Fruit fly (Drosophila melanogaster) whole organism, wandering third instar larva: ENCODE measurements around the gene Cpsf73.
A peak's percentile ranks its signal among the peaks of the same experiment; 100 is the strongest.

ENCODE experiments used
- Abd-B ChIP-seq: fragments of >200 bp; optimal IDR thresholded peaks from 2 replicates; lab custom pipeline; 2017; ENCODE audit warnings: missing biosample characterization, missing genetic modification characterization
- CG32264 ChIP-seq: fragments of 200-800 bp; sonication (Bioruptor generic); optimal IDR thresholded peaks from 2 replicates; lab custom pipeline; 2016; ENCODE audit warnings: missing biosample characterization, missing genetic modification characterization
- CG9705 ChIP-seq: fragments of 200-800 bp; sonication (Bioruptor generic); optimal IDR thresholded peaks from 2 replicates; lab custom pipeline; 2018; ENCODE audit warnings: missing biosample characterization, mild to moderate bottlenecking, missing genetic modification characterization
- CrebA ChIP-seq: fragments of 200-800 bp; sonication (Bioruptor generic); optimal IDR thresholded peaks from 2 replicates; lab custom pipeline; 2016; ENCODE audit warnings: missing biosample characterization, mild to moderate bottlenecking, missing genetic modification characterization, borderline replicate concordance
- Dfd ChIP-seq: fragments of >200 bp; optimal IDR thresholded peaks from 2 replicates; lab custom pipeline; 2017; ENCODE audit warnings: missing biosample characterization, missing genetic modification characterization
- Dif ChIP-seq: fragments of 200-275, 200-300 bp; sonication (Bioruptor generic); optimal IDR thresholded peaks from 2 replicates; lab custom pipeline; 2018; ENCODE audit warnings: missing biosample characterization, missing genetic modification characterization; ENCODE audit not compliant: partially characterized antibody
- GATAd ChIP-seq: sonication (Bioruptor generic); optimal IDR thresholded peaks from 2 replicates; lab custom pipeline; 2016; ENCODE audit warnings: missing biosample characterization, missing genetic modification characterization
- HLH106 ChIP-seq: fragments of 200-800 bp; optimal IDR thresholded peaks from 3 replicates; lab custom pipeline; 2019; ENCODE audit warnings: missing biosample characterization, mild to moderate bottlenecking, missing genetic modification characterization, moderate library complexity
- Hnf4 ChIP-seq: fragments of 200-800 bp; sonication (Bioruptor generic); optimal IDR thresholded peaks from 2 replicates; lab custom pipeline; 2016; ENCODE audit warnings: missing biosample characterization, mild to moderate bottlenecking, missing genetic modification characterization
- Hr78 ChIP-seq: fragments of >200 bp; optimal IDR thresholded peaks from 2 replicates; lab custom pipeline; 2017; ENCODE audit warnings: missing biosample characterization, missing genetic modification characterization
- Jra ChIP-seq: sonication (Bioruptor generic); optimal IDR thresholded peaks from 2 replicates; lab custom pipeline; 2016; ENCODE audit warnings: missing biosample characterization, missing genetic modification characterization
- Mio ChIP-seq: sonication (Bioruptor generic); optimal IDR thresholded peaks from 2 replicates; lab custom pipeline; 2016; ENCODE audit warnings: missing biosample characterization, missing genetic modification characterization
- Myc ChIP-seq: fragments of >200 bp; optimal IDR thresholded peaks from 2 replicates; lab custom pipeline; 2017
- N ChIP-seq: fragments of >200 bp; optimal IDR thresholded peaks from 2 replicates; lab custom pipeline; 2018; ENCODE audit warnings: missing biosample characterization, missing external identifiers, missing genetic modification characterization
- OdsH ChIP-seq: fragments of 200-800 bp; sonication (Bioruptor generic); optimal IDR thresholded peaks from 2 replicates; lab custom pipeline; 2016; ENCODE audit warnings: missing biosample characterization, mild to moderate bottlenecking, missing genetic modification characterization
- Rel ChIP-seq, 2 experiments: fragments of 200-800 bp; sonication (Bioruptor generic) in 1 of 2; optimal IDR thresholded peaks; 2 replicates in 1 of 2; 3 replicates in 1 of 2; lab custom pipeline; 2016 to 2019; ENCODE audit warnings: mild to moderate bottlenecking in 2 of 2, missing biosample characterization in 2 of 2, missing genetic modification characterization in 2 of 2, moderate library complexity in 1 of 2
- Sp1 ChIP-seq: fragments of 200-800 bp; sonication (Bioruptor generic); optimal IDR thresholded peaks from 3 replicates; lab custom pipeline; 2019; ENCODE audit warnings: missing biosample characterization, mild to moderate bottlenecking, missing genetic modification characterization, moderate library complexity
- Vsx2 ChIP-seq: fragments of 200-300, 225-300 bp; sonication (Bioruptor generic); optimal IDR thresholded peaks from 2 replicates; lab custom pipeline; 2018; ENCODE audit warnings: missing biosample characterization, missing genetic modification characterization; ENCODE audit not compliant: partially characterized antibody
- br ChIP-seq: fragments of 200-800 bp; sonication (Bioruptor generic); optimal IDR thresholded peaks from 2 replicates; lab custom pipeline; 2016; ENCODE audit warnings: missing biosample characterization, missing genetic modification characterization
- dsf ChIP-seq: sonication (Bioruptor generic); optimal IDR thresholded peaks from 2 replicates; lab custom pipeline; 2016; ENCODE audit warnings: missing biosample characterization, missing genetic modification characterization, borderline replicate concordance
- foxo ChIP-seq, 2 experiments: fragments of 200-800 bp; sonication (Bioruptor generic); optimal IDR thresholded peaks; 2 replicates in 1 of 2; 3 replicates in 1 of 2; lab custom pipeline; 2016 to 2017; ENCODE audit warnings: missing biosample characterization in 2 of 2, missing genetic modification characterization in 2 of 2
- fru ChIP-seq: fragments of 200-800 bp; sonication (Bioruptor generic); optimal IDR thresholded peaks from 3 replicates; lab custom pipeline; 2016; ENCODE audit warnings: missing biosample characterization, mild to moderate bottlenecking, missing genetic modification characterization
- h ChIP-seq: fragments of 200-800 bp; sonication (Bioruptor generic); optimal IDR thresholded peaks from 3 replicates; lab custom pipeline; 2016; ENCODE audit warnings: missing biosample characterization, mild to moderate bottlenecking, missing genetic modification characterization
- jim ChIP-seq: fragments of 175-275, 200-325 bp; sonication (Bioruptor generic); optimal IDR thresholded peaks from 2 replicates; lab custom pipeline; 2016; ENCODE audit warnings: missing biosample characterization, mild to moderate bottlenecking, missing genetic modification characterization
- lola ChIP-seq: fragments of >200 bp; optimal IDR thresholded peaks from 2 replicates; lab custom pipeline; 2017; ENCODE audit warnings: missing biosample characterization, missing genetic modification characterization
- pan ChIP-seq: fragments of >200 bp; optimal IDR thresholded peaks from 2 replicates; lab custom pipeline; 2017
- psq ChIP-seq: fragments of 200-800 bp; sonication (Bioruptor generic); optimal IDR thresholded peaks from 3 replicates; lab custom pipeline; 2017; ENCODE audit warnings: missing biosample characterization, mild to moderate bottlenecking, missing genetic modification characterization, moderate library complexity
- rgr ChIP-seq: fragments of 200-800 bp; sonication (Bioruptor generic); optimal IDR thresholded peaks from 3 replicates; lab custom pipeline; 2016; ENCODE audit warnings: missing biosample characterization, mild to moderate bottlenecking, missing genetic modification characterization
- sage ChIP-seq: fragments of 200-800 bp; sonication (Bioruptor generic); optimal IDR thresholded peaks from 2 replicates; lab custom pipeline; 2016; ENCODE audit warnings: missing biosample characterization, mild to moderate bottlenecking, missing genetic modification characterization
- sv ChIP-seq: fragments of 200-800 bp; sonication (Bioruptor generic); optimal IDR thresholded peaks from 3 replicates; lab custom pipeline; 2016; ENCODE audit warnings: missing biosample characterization, missing genetic modification characterization
- tai ChIP-seq: sonication (Bioruptor generic); optimal IDR thresholded peaks from 2 replicates; lab custom pipeline; 2016; ENCODE audit warnings: missing biosample characterization, missing genetic modification characterization
- usp ChIP-seq: fragments of >200 bp; optimal IDR thresholded peaks from 2 replicates; lab custom pipeline; 2017; ENCODE audit warnings: missing biosample characterization, missing genetic modification characterization
- woc ChIP-seq: sonication (Bioruptor generic); optimal IDR thresholded peaks from 2 replicates; lab custom pipeline; 2016; ENCODE audit warnings: missing biosample characterization, mild to moderate bottlenecking, missing genetic modification characterization

Cpsf73 gene

DNA sequence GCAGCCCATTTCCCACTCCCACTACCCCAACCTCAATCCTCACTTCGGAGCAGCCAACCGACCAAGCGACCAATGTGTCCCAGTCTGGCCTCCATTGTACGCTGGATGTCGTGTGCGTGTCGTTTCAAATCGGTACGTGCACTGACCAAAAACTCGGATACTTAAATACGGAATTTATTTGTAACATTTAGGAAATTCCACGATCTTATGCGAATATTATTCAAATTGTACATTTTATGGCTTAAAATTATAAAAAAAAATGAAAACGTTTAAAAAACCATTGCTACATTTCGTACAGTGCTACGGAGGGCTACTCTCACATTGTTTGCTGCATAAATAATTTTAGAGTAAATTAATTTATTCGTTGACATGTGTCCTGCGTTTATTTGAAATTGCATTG lies 38.8 kb downstream of the Cpsf73 start:
- TF ChIP-seq h (GFP tag; lab: Kevin White, UChicago) (peak; percentile 17), sv (GFP tag; lab: Kevin White, UChicago) (no peak), Hr78 (GFP tag; lab: Kevin White, UChicago) (no peak), pan (no peak), lola (GFP tag; lab: Kevin White, UChicago) (no peak)

DNA sequence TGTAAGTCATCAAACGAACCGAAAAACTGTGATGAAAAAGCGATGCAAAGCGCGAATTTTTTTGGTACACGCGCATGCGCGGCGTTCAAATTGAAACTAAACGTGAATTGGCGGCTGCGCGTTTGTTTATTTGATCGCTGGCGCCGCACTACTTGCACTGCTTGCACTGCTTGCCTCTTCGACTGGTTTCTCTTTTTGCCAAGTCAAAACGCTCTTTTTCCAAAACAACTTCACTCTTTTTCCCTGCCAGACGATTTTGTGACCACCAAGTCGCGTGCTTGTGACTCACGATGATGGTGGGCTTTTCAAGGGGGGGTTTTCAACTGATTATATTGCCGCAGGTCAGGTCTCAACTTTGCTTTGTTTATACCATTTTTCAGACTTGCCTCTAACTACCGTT lies 42.1 kb downstream of the Cpsf73 start, which contains the start of gene CG14304:
CG14304 (minus strand) TSS at position 98 of the 400 bp plus-strand sequence.
- TF ChIP-seq rgr (GFP tag; lab: Kevin White, UChicago) (no peak), br (GFP tag; lab: Kevin White, UChicago) (no peak), Myc (lab: Kevin White, UChicago) (no peak), pan (no peak), HLH106 (tag; lab: Kevin White, UChicago) (no peak), N (GFP tag; lab: Kevin White, UChicago) (no peak), fru (no peak), Dif (GFP tag; lab: Kevin White, UChicago) (no peak), Sp1 (GFP tag; lab: Kevin White, UChicago) (no peak), h (GFP tag; lab: Kevin White, UChicago) (no peak), Mio (no peak), Rel (GFP tag; optimal IDR thresholded peaks at IDR 0.05; lab: Kevin White, UChicago) (no peak), Rel (tag; optimal IDR thresholded peaks at IDR 0.05; lab: Kevin White, UChicago) (no peak), CG32264 (no peak), GATAd (GFP tag; lab: Kevin White, UChicago) (no peak)

DNA sequence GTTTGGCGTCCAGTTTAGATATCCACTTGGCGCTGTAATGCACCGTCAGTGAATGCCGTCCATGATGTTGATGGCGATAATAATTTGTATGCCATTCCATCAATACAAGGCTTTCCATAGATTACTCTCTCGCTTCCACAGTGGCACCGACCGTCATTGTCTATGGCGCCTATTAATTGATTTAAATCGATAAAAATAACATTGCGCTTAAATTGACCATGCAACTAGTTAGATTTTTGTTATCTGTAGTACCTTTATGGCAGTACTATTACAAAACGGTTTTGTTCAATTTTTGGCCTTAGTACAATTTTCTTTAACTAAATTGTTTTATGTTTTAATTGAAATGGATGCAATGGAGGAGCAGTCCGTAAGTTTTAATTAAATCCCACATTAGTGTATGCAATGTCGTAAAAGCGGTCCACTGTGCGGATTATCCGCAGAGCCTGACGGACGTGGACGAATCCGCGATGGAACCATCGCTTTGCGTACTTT lies 43.9 kb downstream of the Cpsf73 start:
- TF ChIP-seq Myc (lab: Kevin White, UChicago), result no peak
- TF ChIP-seq dsf (GFP tag; lab: Kevin White, UChicago), result no peak
- TF ChIP-seq Abd-B (GFP tag; lab: Kevin White, UChicago), result no peak
- TF ChIP-seq Sp1 (GFP tag; lab: Kevin White, UChicago), result no peak
- TF ChIP-seq HLH106 (tag; lab: Kevin White, UChicago), result no peak
- no peak for TF ChIP-seq pan
- no peak for TF ChIP-seq lola (GFP tag; lab: Kevin White, UChicago)
- no peak for TF ChIP-seq OdsH (GFP tag; lab: Kevin White, UChicago)
- no peak for TF ChIP-seq tai (GFP tag; lab: Kevin White, UChicago)
- TF ChIP-seq Jra (GFP tag; lab: Kevin White, UChicago), result no peak
- no peak for TF ChIP-seq psq (GFP tag; lab: Kevin White, UChicago)
- no peak for TF ChIP-seq CrebA (GFP tag; lab: Kevin White, UChicago)
- no peak for TF ChIP-seq Vsx2
- TF ChIP-seq sage, result no peak

DNA sequence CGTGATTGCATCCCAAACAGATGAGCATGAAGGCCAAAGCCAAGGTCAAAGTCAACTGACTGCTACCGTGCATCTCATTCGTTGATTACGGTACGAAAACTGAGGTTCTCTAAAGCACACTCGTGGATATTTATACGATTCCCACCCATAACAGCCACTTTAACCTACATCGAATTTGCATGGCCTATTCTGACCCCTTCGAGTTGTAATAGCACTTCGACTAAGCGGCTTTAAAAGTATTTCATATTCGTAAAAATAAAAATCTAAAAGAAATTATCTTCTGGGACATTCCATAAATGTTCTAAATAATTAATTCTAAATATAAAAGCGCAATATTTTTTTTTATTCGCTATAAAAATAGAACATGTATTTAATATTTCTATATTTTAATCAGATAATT lies 45.9 kb downstream of the Cpsf73 start, which contains the start of gene CG7695:
CG7695 (minus strand) TSS at position 101 of the 400 bp plus-strand sequence.
- TF ChIP-seq h (GFP tag; lab: Kevin White, UChicago), result no peak
- no peak for TF ChIP-seq sage
- no peak for TF ChIP-seq rgr (GFP tag; lab: Kevin White, UChicago)
- no peak for TF ChIP-seq CG9705 (GFP tag; lab: Kevin White, UChicago)
- no peak for TF ChIP-seq Myc (lab: Kevin White, UChicago)
- no peak for TF ChIP-seq dsf (GFP tag; lab: Kevin White, UChicago)
- no peak for TF ChIP-seq Rel (GFP tag; optimal IDR thresholded peaks at IDR 0.05; lab: Kevin White, UChicago)
- no peak for TF ChIP-seq Rel (tag; optimal IDR thresholded peaks at IDR 0.05; lab: Kevin White, UChicago)
- no peak for TF ChIP-seq GATAd (GFP tag; lab: Kevin White, UChicago)
- no peak for TF ChIP-seq HLH106 (tag; lab: Kevin White, UChicago)
- TF ChIP-seq Sp1 (GFP tag; lab: Kevin White, UChicago), result no peak
- no peak for TF ChIP-seq Hnf4
- no peak for TF ChIP-seq foxo (GFP tag; optimal IDR thresholded peaks at IDR 0.05; lab: Kevin White, UChicago)
- no peak for TF ChIP-seq Dif (GFP tag; lab: Kevin White, UChicago)
- TF ChIP-seq Mio, result no peak
- no peak for TF ChIP-seq Jra (GFP tag; lab: Kevin White, UChicago)
- TF ChIP-seq woc, result no peak
- no peak for TF ChIP-seq usp (GFP tag; lab: Kevin White, UChicago)
- no peak for TF ChIP-seq psq (GFP tag; lab: Kevin White, UChicago)

DNA sequence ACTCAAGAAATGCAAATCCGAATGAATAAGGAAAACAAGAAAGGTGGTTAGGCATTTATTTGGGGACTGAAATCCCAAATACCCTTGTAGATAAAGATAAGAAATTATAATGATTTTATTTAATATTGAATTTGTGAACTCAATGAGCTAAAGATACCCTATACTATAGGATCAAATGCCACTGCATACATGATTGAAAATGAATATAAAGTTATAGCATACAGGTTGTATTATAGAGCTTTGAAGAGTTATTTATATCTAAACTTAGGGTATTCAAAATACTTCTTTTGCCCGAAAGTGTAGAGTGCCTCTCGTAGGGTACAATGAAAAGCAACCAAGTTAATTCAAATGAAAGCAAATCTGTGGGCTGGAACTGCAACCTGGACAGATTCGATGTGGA lies 47.3 kb downstream of the Cpsf73 start:
- no peak for TF ChIP-seq jim (GFP tag; lab: Kevin White, UChicago)
- TF ChIP-seq OdsH (GFP tag; lab: Kevin White, UChicago), result no peak
- TF ChIP-seq Sp1 (GFP tag; lab: Kevin White, UChicago), result no peak
- no peak for TF ChIP-seq Dfd (GFP tag; lab: Kevin White, UChicago)
